Worm (Caenorhabditis elegans) whole organism, early embryonic: ENCODE data around the gene T04H1.12.

ENCODE experiments used
- B0310.2 ChIP-seq: sonication (generic microtip); optimal IDR thresholded peaks from 2 replicates; lab custom pipeline; 2016; ENCODE audit warnings: mild to moderate bottlenecking, missing genetic modification characterization, missing compliant biosample characterization
- F13C5.2 ChIP-seq: sonication (generic microtip); optimal IDR thresholded peaks from 2 replicates; lab custom pipeline; 2017; ENCODE audit warnings: mild to moderate bottlenecking, missing genetic modification characterization, inconsistent platforms, missing compliant biosample characterization
- aly-1 ChIP-seq: sonication (generic microtip); optimal IDR thresholded peaks from 2 replicates; lab custom pipeline; 2016; ENCODE audit warnings: missing genetic modification characterization, missing compliant biosample characterization
- ama-1 ChIP-seq: fragments of 150-350 bp; optimal IDR thresholded peaks from 2 replicates; lab custom pipeline; 2014
- ceh-13 ChIP-seq: fragments of 200-800 bp; sonication (Bioruptor generic); optimal IDR thresholded peaks from 2 replicates; lab custom pipeline; 2018; ENCODE audit warnings: mild to moderate bottlenecking, missing genetic modification characterization, missing compliant biosample characterization
- ets-7 ChIP-seq: sonication (generic microtip); optimal IDR thresholded peaks from 2 replicates; lab custom pipeline; 2016; ENCODE audit warnings: missing genotype, missing genetic modification characterization, missing compliant biosample characterization
- flt-1 ChIP-seq: fragments of 200-800 bp; sonication (Bioruptor generic); IDR thresholded peaks from 2 replicates; pipeline ENCODE4 v1.3.6; 2022; ENCODE audit warnings: missing genetic modification characterization, missing compliant biosample characterization
- hmg-4 ChIP-seq: fragments of 200-800 bp; sonication (Bioruptor generic); optimal IDR thresholded peaks from 2 replicates; lab custom pipeline; 2018; ENCODE audit warnings: mild to moderate bottlenecking, missing genetic modification characterization, missing compliant biosample characterization
- hnd-1 ChIP-seq: sonication (generic microtip); optimal IDR thresholded peaks from 2 replicates; lab custom pipeline; 2016; ENCODE audit warnings: missing genetic modification characterization, missing compliant biosample characterization
- pes-1 ChIP-seq: fragments of 200-800 bp; sonication (Bioruptor generic); IDR thresholded peaks from 2 replicates; pipeline ENCODE4 v1.3.6; 2022; ENCODE audit warnings: missing genetic modification reagents, missing genetic modification characterization, missing compliant biosample characterization
- scrt-1 ChIP-seq: fragments of 200-800 bp; sonication (Bioruptor generic); IDR thresholded peaks from 2 replicates; pipeline ENCODE4 v1.3.6; 2022; ENCODE audit warnings: missing genetic modification characterization, missing compliant biosample characterization
- sea-1 ChIP-seq: fragments of 200-800 bp; sonication (Bioruptor generic); conservative IDR thresholded peaks from 2 replicates; pipeline ENCODE4 v1.3.6; 2022; ENCODE audit warnings: missing genetic modification characterization, missing compliant biosample characterization
- tbx-11 ChIP-seq: fragments of 200-800 bp; sonication (Bioruptor generic); IDR thresholded peaks from 2 replicates; pipeline ENCODE4 v1.3.6; 2022; ENCODE audit warnings: missing genetic modification characterization, missing compliant biosample characterization
- tra-4 ChIP-seq: sonication (generic microtip); optimal IDR thresholded peaks from 2 replicates; lab custom pipeline; 2017; ENCODE audit warnings: missing genetic modification characterization, missing compliant biosample characterization

ce11 chrV:12305677-12306076 lies 50.2 kb downstream of the T04H1.12 start:
- no peak for TF ChIP-seq ets-7 (tag; lab: Kevin White, UChicago)
- no peak for TF ChIP-seq ceh-13
- TF ChIP-seq tra-4 (tag; lab: Kevin White, UChicago) = no peak
- TF ChIP-seq hmg-4 (GFP tag; lab: Kevin White, UChicago) = no peak
- no peak for TF ChIP-seq ama-1
- TF ChIP-seq F13C5.2 (tag; lab: Kevin White, UChicago) = no peak
- TF ChIP-seq aly-1 (tag; lab: Kevin White, UChicago) = no peak
- TF ChIP-seq tbx-11 (GFP tag; lab: Robert Waterston, UW) = no peak
- TF ChIP-seq scrt-1 = no peak
- TF ChIP-seq pes-1 (GFP tag; lab: Robert Waterston, UW) = no peak
- TF ChIP-seq hnd-1 (tag; lab: Kevin White, UChicago) = no peak
- no peak for TF ChIP-seq sea-1 (GFP tag; lab: Robert Waterston, UW)
- TF ChIP-seq B0310.2 (tag; lab: Kevin White, UChicago) = no peak
- no peak for TF ChIP-seq flt-1 (GFP tag; lab: Robert Waterston, UW)
